Worm (Caenorhabditis elegans) whole organism, early embryonic: ENCODE measurements around the gene C05G5.7.
A peak's percentile ranks its signal among the peaks of the same experiment; 100 is the strongest.

Source experiments
- ama-1 ChIP-seq: fragments of 150-350 bp; optimal IDR thresholded peaks from 2 replicates; lab custom pipeline; 2014
- ceh-36 ChIP-seq: sonication (generic microtip); optimal IDR thresholded peaks from 2 replicates; lab custom pipeline; 2016; ENCODE audit warnings: missing genetic modification characterization, inconsistent platforms, missing compliant biosample characterization
- ets-7 ChIP-seq: sonication (generic microtip); optimal IDR thresholded peaks from 2 replicates; lab custom pipeline; 2016; ENCODE audit warnings: missing genotype, missing genetic modification characterization, missing compliant biosample characterization
- flt-1 ChIP-seq: fragments of 200-800 bp; sonication (Bioruptor generic); IDR thresholded peaks from 2 replicates; pipeline ENCODE4 v1.3.6; 2022; ENCODE audit warnings: missing genetic modification characterization, missing compliant biosample characterization
- hmbx-1 ChIP-seq: sonication (generic microtip); optimal IDR thresholded peaks from 2 replicates; lab custom pipeline; 2016; ENCODE audit warnings: mild to moderate bottlenecking, missing genetic modification characterization, missing compliant biosample characterization
- hmg-4 ChIP-seq: fragments of 200-800 bp; sonication (Bioruptor generic); optimal IDR thresholded peaks from 2 replicates; lab custom pipeline; 2018; ENCODE audit warnings: mild to moderate bottlenecking, missing genetic modification characterization, missing compliant biosample characterization
- hnd-1 ChIP-seq: sonication (generic microtip); optimal IDR thresholded peaks from 2 replicates; lab custom pipeline; 2016; ENCODE audit warnings: missing genetic modification characterization, missing compliant biosample characterization
- pes-1 ChIP-seq: fragments of 200-800 bp; sonication (Bioruptor generic); IDR thresholded peaks from 2 replicates; pipeline ENCODE4 v1.3.6; 2022; ENCODE audit warnings: missing genetic modification reagents, missing genetic modification characterization, missing compliant biosample characterization
- scrt-1 ChIP-seq: fragments of 200-800 bp; sonication (Bioruptor generic); IDR thresholded peaks from 2 replicates; pipeline ENCODE4 v1.3.6; 2022; ENCODE audit warnings: missing genetic modification characterization, missing compliant biosample characterization
- sea-1 ChIP-seq: fragments of 200-800 bp; sonication (Bioruptor generic); conservative IDR thresholded peaks from 2 replicates; pipeline ENCODE4 v1.3.6; 2022; ENCODE audit warnings: missing genetic modification characterization, missing compliant biosample characterization
- tra-4 ChIP-seq: sonication (generic microtip); optimal IDR thresholded peaks from 2 replicates; lab custom pipeline; 2017; ENCODE audit warnings: missing genetic modification characterization, missing compliant biosample characterization

- no peak for TF ChIP-seq ceh-36 (tag; lab: Kevin White, UChicago)
- no peak for TF ChIP-seq tra-4
- no peak for TF ChIP-seq ets-7 (tag; lab: Kevin White, UChicago)
- TF ChIP-seq scrt-1 (GFP tag; lab: Robert Waterston, UW), result 0 out of 2 replicates have a peak, but pooled peaks have one; percentile 35
- no peak for TF ChIP-seq hnd-1 (tag; lab: Kevin White, UChicago)
- TF ChIP-seq ama-1 (lab: Kevin White, UChicago), result no peak
- peak; percentile 83 for TF ChIP-seq hmg-4
- TF ChIP-seq sea-1 (GFP tag; lab: Robert Waterston, UW), result peak; percentile 8; the same call in 1 of the 2 replicates
- peak; percentile 56; the same call in 1 of the 2 replicates for TF ChIP-seq pes-1
- no peak for TF ChIP-seq flt-1
- no peak for TF ChIP-seq hmbx-1
Measured at ce11 chrX:14708176-14708642, 35.4 kb downstream of the C05G5.7 start.
